Worm (Caenorhabditis elegans) whole organism, late embryonic: Measurements from ENCODE around the gene coh-3.
A peak's percentile ranks its signal among the peaks of the same experiment; 100 is the strongest.

Source experiments
- C08G9.2 ChIP-seq: sonication (generic microtip); optimal IDR thresholded peaks from 2 replicates; lab custom pipeline; 2016; ENCODE audit warnings: mild to moderate bottlenecking, missing genetic modification characterization, moderate library complexity, missing compliant biosample characterization
- F13H6.1 ChIP-seq: sonication (generic microtip); optimal IDR thresholded peaks from 2 replicates; lab custom pipeline; 2016; ENCODE audit warnings: missing genetic modification characterization, missing compliant biosample characterization
- K09A11.1 ChIP-seq: sonication (generic microtip); optimal IDR thresholded peaks from 2 replicates; lab custom pipeline; 2017; ENCODE audit warnings: antibody characterized with exemption, mild to moderate bottlenecking, missing genetic modification characterization, missing compliant biosample characterization; ENCODE audit not compliant: insufficient read depth
- ceh-19 ChIP-seq: fragments of 200-800 bp; sonication (Bioruptor generic); optimal IDR thresholded peaks from 2 replicates; lab custom pipeline; 2018; ENCODE audit warnings: mild to moderate bottlenecking, missing genetic modification characterization, missing compliant biosample characterization
- ceh-24 ChIP-seq: sonication (generic microtip); optimal IDR thresholded peaks from 2 replicates; lab custom pipeline; 2016; ENCODE audit warnings: mild to moderate bottlenecking, missing genetic modification characterization, missing compliant biosample characterization
- ceh-6 ChIP-seq: fragments of 200-800 bp; sonication (Bioruptor generic); optimal IDR thresholded peaks from 2 replicates; lab custom pipeline; 2018; ENCODE audit warnings: mild to moderate bottlenecking, missing genetic modification characterization, missing compliant biosample characterization
- fkh-10 ChIP-seq: fragments of 150-350 bp; optimal IDR thresholded peaks from 2 replicates; lab custom pipeline; 2014; ENCODE audit warnings: missing biosample characterization, missing genetic modification reagents, missing genetic modification characterization
- nfya-1 ChIP-seq: sonication (generic microtip); optimal IDR thresholded peaks from 2 replicates; lab custom pipeline; 2017; ENCODE audit warnings: missing genetic modification characterization, mild to moderate bottlenecking, missing compliant biosample characterization, antibody characterized with exemption, moderate library complexity
- pha-4 ChIP-seq: fragments of 150-350 bp; optimal IDR thresholded peaks from 2 replicates; lab custom pipeline; 2018; ENCODE audit warnings: missing biosample characterization, missing genetic modification reagents, missing genetic modification characterization
- rnt-1 ChIP-seq: sonication (generic microtip); optimal IDR thresholded peaks from 2 replicates; lab custom pipeline; 2016; ENCODE audit warnings: missing genetic modification characterization, missing compliant biosample characterization
- sox-4 ChIP-seq: sonication (generic microtip); optimal IDR thresholded peaks from 2 replicates; lab custom pipeline; 2017; ENCODE audit warnings: mild to moderate bottlenecking, missing genetic modification characterization, inconsistent platforms, missing compliant biosample characterization
- unc-42 ChIP-seq: sonication (generic microtip); optimal IDR thresholded peaks from 2 replicates; lab custom pipeline; 2016; ENCODE audit warnings: missing genotype, missing genetic modification characterization, missing compliant biosample characterization

- TF ChIP-seq C08G9.2 (tag; lab: Kevin White, UChicago) (peak; percentile 16), unc-42 (tag; lab: Kevin White, UChicago) (no peak), nfya-1 (no peak), sox-4 (no peak), ceh-19 (GFP tag; lab: Kevin White, UChicago) (no peak), rnt-1 (tag; lab: Kevin White, UChicago) (peak; percentile 45), pha-4 (tag; lab: Kevin White, UChicago) (no peak), F13H6.1 (tag; lab: Kevin White, UChicago) (no peak), fkh-10 (GFP tag; lab: Kevin White, UChicago) (no peak), ceh-6 (no peak), K09A11.1 (tag; lab: Kevin White, UChicago) (no peak), ceh-24 (tag; lab: Kevin White, UChicago) (no peak)
These were observed 48.6 kb downstream of the coh-3 start for ce11 chrV:14505745-14506214.
